Fruit fly (Drosophila melanogaster): Measurements from ENCODE around the gene CG14339.

- TF ChIP-seq Blimp-1 (GFP tag; optimal IDR thresholded peaks at IDR 0.05) (no peak), Sox15 (GFP tag; optimal IDR thresholded peaks at IDR 0.05) (no peak), acj6 (GFP tag; optimal IDR thresholded peaks at IDR 0.05) (no peak), lz (GFP tag; optimal IDR thresholded peaks at IDR 0.05) (peak; percentile 25), fd85E (GFP tag; optimal IDR thresholded peaks at IDR 0.05) (peak; percentile 10), Hr39 (GFP tag; optimal IDR thresholded peaks at IDR 0.05) (no peak), dsx (GFP tag; optimal IDR thresholded peaks at IDR 0.05; ENCODE audit: poor library complexity, severe bottlenecking) (peak; percentile 24), net (GFP tag; optimal IDR thresholded peaks at IDR 0.05) (peak; percentile 22), CG4318 (GFP tag; optimal IDR thresholded peaks at IDR 0.05) (no peak), esn (GFP tag; optimal IDR thresholded peaks at IDR 0.05) (peak; percentile 36), eg (GFP tag; IDR thresholded peaks at IDR 0.05) (no peak), CG6808 (GFP tag; optimal IDR thresholded peaks at IDR 0.05) (peak; percentile 29), CG6854 (GFP tag; optimal IDR thresholded peaks at IDR 0.05) (peak; percentile 49)
Observed at dm6 chr2L:1077469-1077993, 30.8 kb upstream of the CG14339 start, which contains the start of the genes S and ast.

Measured in whole organism, prepupa.